Worm (Caenorhabditis elegans) whole organism, young adult: ENCODE data around the gene T09F3.4.

Experiments used
- B0261.1 ChIP-seq: sonication (generic microtip); optimal IDR thresholded peaks from 2 replicates; lab custom pipeline; 2016; ENCODE audit warnings: mild to moderate bottlenecking, missing genetic modification characterization, moderate library complexity, missing compliant biosample characterization
- F55B11.4 ChIP-seq: sonication (generic microtip); optimal IDR thresholded peaks from 2 replicates; lab custom pipeline; 2016; ENCODE audit warnings: missing compliant biosample characterization, missing genetic modification characterization, borderline replicate concordance; ENCODE audit not compliant: insufficient read depth
- Y56A3A.18 ChIP-seq: fragments of 200-800 bp; sonication (Bioruptor generic); IDR thresholded peaks from 2 replicates; pipeline ENCODE4 v1.3.6; 2022; ENCODE audit warnings: missing genetic modification reagents, missing genetic modification characterization, missing compliant biosample characterization
- atf-7 ChIP-seq: sonication (generic microtip); optimal IDR thresholded peaks from 2 replicates; lab custom pipeline; 2017; ENCODE audit warnings: mild to moderate bottlenecking, missing genetic modification characterization, missing compliant biosample characterization
- ceh-27 ChIP-seq: fragments of 200-800 bp; sonication (Bioruptor generic); optimal IDR thresholded peaks from 2 replicates; lab custom pipeline; 2018; ENCODE audit warnings: mild to moderate bottlenecking, missing genetic modification characterization, moderate library complexity, missing compliant biosample characterization
- hrde-1 ChIP-seq: sonication (generic microtip); optimal IDR thresholded peaks from 2 replicates; lab custom pipeline; 2016; ENCODE audit warnings: missing genetic modification characterization, mild to moderate bottlenecking, missing compliant biosample characterization, moderate library complexity, missing genotype, missing genetic modification reagents, borderline replicate concordance
- lsl-1 ChIP-seq: fragments of 200-800 bp; sonication (Bioruptor generic); optimal IDR thresholded peaks from 2 replicates; lab custom pipeline; 2018; ENCODE audit warnings: mild to moderate bottlenecking, missing genetic modification characterization, moderate library complexity, missing compliant biosample characterization
- pbrm-1 ChIP-seq: fragments of 200-800 bp; sonication (Bioruptor generic); IDR thresholded peaks from 2 replicates; pipeline ENCODE4 v1.3.6; 2022; ENCODE audit warnings: missing genetic modification reagents, missing genetic modification characterization, missing compliant biosample characterization
- sdz-38 ChIP-seq: sonication (generic microtip); optimal IDR thresholded peaks from 2 replicates; lab custom pipeline; 2016; ENCODE audit warnings: missing genotype, missing genetic modification characterization, missing compliant biosample characterization
- sea-2 ChIP-seq: fragments of 200-800 bp; sonication (Bioruptor generic); IDR thresholded peaks from 2 replicates; pipeline ENCODE4 v1.3.6; 2022; ENCODE audit warnings: missing genetic modification characterization, missing compliant biosample characterization
- unc-130 ChIP-seq: sonication (generic microtip); optimal IDR thresholded peaks from 2 replicates; lab custom pipeline; 2016; ENCODE audit warnings: missing genetic modification reagents, missing genetic modification characterization, missing compliant biosample characterization
- ztf-25 ChIP-seq: fragments of 200-800 bp; sonication (Bioruptor generic); IDR thresholded peaks from 2 replicates; pipeline ENCODE4 v1.3.6; 2022; ENCODE audit warnings: missing genetic modification reagents, missing genetic modification characterization, missing compliant biosample characterization

DNA sequence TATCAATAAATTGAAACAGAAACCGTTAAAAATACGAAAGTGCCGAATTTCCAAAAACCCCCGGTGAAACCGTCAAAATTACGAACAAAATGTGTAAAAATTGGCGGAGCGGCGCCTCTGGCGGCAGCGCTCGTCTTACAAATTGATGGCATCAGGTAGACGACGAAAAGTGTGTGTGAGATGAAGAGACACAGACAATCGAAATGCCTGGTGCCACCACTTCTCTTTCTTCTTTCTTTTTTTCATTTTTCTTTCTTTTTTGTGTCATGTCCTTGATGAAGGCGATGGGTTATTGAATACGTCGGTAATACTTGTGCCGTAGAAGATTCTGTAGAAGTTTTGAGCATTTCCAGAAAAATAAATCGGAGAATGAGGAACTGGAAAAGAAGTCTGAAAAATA is 17.6 kb upstream of the T09F3.4 start:
- TF ChIP-seq lsl-1 (no peak), ztf-25 (no peak), sdz-38 (tag; lab: Kevin White, UChicago) (no peak), B0261.1 (tag; lab: Kevin White, UChicago) (no peak), sea-2 (no peak), Y56A3A.18 (GFP tag; lab: Robert Waterston, UW) (no peak), hrde-1 (tag; lab: Kevin White, UChicago) (no peak), unc-130 (no peak), atf-7 (tag; lab: Kevin White, UChicago) (no peak), ceh-27 (GFP tag; lab: Kevin White, UChicago) (no peak), F55B11.4 (tag; lab: Kevin White, UChicago) (no peak), pbrm-1 (GFP tag; lab: Robert Waterston, UW) (no peak)
